Worm (Caenorhabditis elegans) whole organism, L4 larva: Measurements from ENCODE around the gene Y7A5A.7.

Experiments
- F49E8.2 ChIP-seq: sonication (generic microtip); optimal IDR thresholded peaks from 2 replicates; lab custom pipeline; 2016; ENCODE audit warnings: missing compliant biosample characterization, mild to moderate bottlenecking, missing genetic modification characterization, borderline replicate concordance
- Y48G9A.11 ChIP-seq: fragments of 200-800 bp; sonication (Bioruptor generic); IDR thresholded peaks from 2 replicates; pipeline ENCODE4 v1.3.6; 2022; ENCODE audit warnings: missing genetic modification reagents, missing genetic modification characterization, missing compliant biosample characterization
- ceh-28 ChIP-seq: fragments of 150-350 bp; optimal IDR thresholded peaks from 2 replicates; lab custom pipeline; 2014; ENCODE audit warnings: missing biosample characterization, missing genetic modification reagents, missing genetic modification characterization
- ceh-82 ChIP-seq: sonication (generic microtip); optimal IDR thresholded peaks from 2 replicates; lab custom pipeline; 2017; ENCODE audit warnings: missing biosample characterization, missing genetic modification characterization
- ces-1 ChIP-seq: fragments of 150-350 bp; sonication (generic microtip); optimal IDR thresholded peaks from 4 replicates; lab custom pipeline; 2014; ENCODE audit warnings: missing biosample characterization, missing genetic modification reagents, missing genetic modification characterization
- egl-27 ChIP-seq: sonication (generic microtip); optimal IDR thresholded peaks from 3 replicates; lab custom pipeline; 2017; ENCODE audit warnings: missing biosample characterization, missing genetic modification reagents, missing genetic modification characterization
- lin-15B ChIP-seq: fragments of 150-350 bp; sonication (generic microtip); optimal IDR thresholded peaks from 3 replicates; lab custom pipeline; 2014; ENCODE audit warnings: missing biosample characterization, missing genetic modification characterization
- mxl-2 ChIP-seq: fragments of 200-800 bp; sonication (Bioruptor generic); conservative IDR thresholded peaks from 2 replicates; pipeline ENCODE4 v1.3.6; 2022; ENCODE audit warnings: missing genetic modification reagents, missing genetic modification characterization, missing compliant biosample characterization
- php-3 ChIP-seq: fragments of 200-800 bp; sonication (Bioruptor generic); IDR thresholded peaks from 2 replicates; pipeline ENCODE4 v1.3.6; 2022; ENCODE audit warnings: missing genetic modification reagents, missing genetic modification characterization, missing compliant biosample characterization
- sdz-12 ChIP-seq: fragments of 200-800 bp; sonication (Bioruptor generic); optimal IDR thresholded peaks from 2 replicates; lab custom pipeline; 2018; ENCODE audit warnings: mild to moderate bottlenecking, missing genetic modification characterization, missing compliant biosample characterization
- skn-1 ChIP-seq: fragments of 150-350 bp; optimal IDR thresholded peaks from 2 replicates; lab custom pipeline; 2014; ENCODE audit warnings: missing biosample characterization, missing genetic modification characterization
- ztf-11 ChIP-seq: fragments of 150-350 bp; optimal IDR thresholded peaks from 2 replicates; lab custom pipeline; 2014; ENCODE audit warnings: missing biosample characterization, missing genetic modification characterization

DNA sequence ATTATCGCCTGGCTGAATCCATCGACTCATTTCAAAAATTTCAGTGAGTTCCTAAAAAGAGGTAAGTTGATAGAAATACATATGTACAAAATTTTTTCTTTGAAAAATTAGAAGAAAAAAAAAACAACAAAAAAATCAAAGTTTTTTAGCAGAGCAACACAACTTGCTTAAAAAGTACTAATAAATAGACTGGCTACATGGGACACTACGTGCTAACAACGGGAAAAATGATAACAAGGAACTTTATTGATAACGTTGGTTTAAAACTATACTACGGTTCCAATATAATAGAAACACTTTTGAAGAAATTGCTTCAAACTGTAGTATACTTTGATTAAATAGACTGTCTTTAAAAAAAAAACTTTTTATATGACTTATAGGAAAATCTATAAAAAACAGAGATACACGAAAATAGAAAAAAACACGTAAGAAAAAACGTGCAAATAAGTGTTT is 34.5 kb upstream of the Y7A5A.7 start, which contains the start of gene acox-1.6:
- no peak for TF ChIP-seq lin-15B (tag; lab: Kevin White, UChicago)
- TF ChIP-seq egl-27 (tag; lab: Kevin White, UChicago) = no peak
- no peak for TF ChIP-seq ceh-82
- TF ChIP-seq mxl-2 (GFP tag; lab: Robert Waterston, UW) = no peak
- TF ChIP-seq ztf-11 (tag; lab: Kevin White, UChicago) = no peak
- TF ChIP-seq ces-1 (GFP tag; lab: Kevin White, UChicago) = no peak
- no peak for TF ChIP-seq F49E8.2 (tag; lab: Kevin White, UChicago)
- no peak for TF ChIP-seq sdz-12 (GFP tag; lab: Kevin White, UChicago)
- no peak for TF ChIP-seq skn-1 (tag; lab: Kevin White, UChicago)
- TF ChIP-seq Y48G9A.11 (GFP tag; lab: Robert Waterston, UW) = no peak
- no peak for TF ChIP-seq ceh-28 (tag; lab: Kevin White, UChicago)
- no peak for TF ChIP-seq php-3 (GFP tag; lab: Robert Waterston, UW)
